Worm (Caenorhabditis elegans) whole organism, L4 larva: Measurements from ENCODE around the gene grl-13.

Experiments used
- F26F4.8 ChIP-seq: fragments of 200-800 bp; sonication (Bioruptor generic); conservative IDR thresholded peaks from 2 replicates; pipeline ENCODE4 v1.3.6; 2022; ENCODE audit warnings: missing genetic modification characterization, missing compliant biosample characterization
- T26A8.4 ChIP-seq: fragments of 200-800 bp; sonication (Bioruptor generic); IDR thresholded peaks from 2 replicates; pipeline ENCODE4 v1.3.6; 2022; ENCODE audit warnings: missing genetic modification characterization, missing compliant biosample characterization
- ZK337.2 ChIP-seq: fragments of 200-800 bp; sonication (Bioruptor generic); IDR thresholded peaks from 2 replicates; pipeline ENCODE4 v1.3.6; 2022; ENCODE audit warnings: missing genetic modification reagents, missing genetic modification characterization, missing compliant biosample characterization
- aha-1 ChIP-seq: fragments of 150-350 bp; peaks from one replicate; lab custom pipeline; 2014; ENCODE audit warnings: missing biosample characterization, missing genetic modification characterization
- ceh-32 ChIP-seq: sonication (generic microtip); optimal IDR thresholded peaks from 2 replicates; lab custom pipeline; 2016; ENCODE audit warnings: mild to moderate bottlenecking, missing genetic modification characterization, missing compliant biosample characterization; ENCODE audit not compliant: poor library complexity
- ceh-44 ChIP-seq: fragments of 200-800 bp; sonication (Bioruptor generic); IDR thresholded peaks from 2 replicates; pipeline ENCODE4 v1.3.6; 2022; ENCODE audit warnings: missing genetic modification reagents, missing genetic modification characterization, missing compliant biosample characterization
- ces-1 ChIP-seq: fragments of 150-350 bp; sonication (generic microtip); optimal IDR thresholded peaks from 4 replicates; lab custom pipeline; 2014; ENCODE audit warnings: missing biosample characterization, missing genetic modification reagents, missing genetic modification characterization
- daf-8 ChIP-seq: fragments of 200-800 bp; sonication (Bioruptor generic); IDR thresholded peaks from 2 replicates; pipeline ENCODE4 v1.3.6; 2022; ENCODE audit warnings: missing genetic modification characterization, missing compliant biosample characterization
- dmd-6 ChIP-seq: fragments of 200-800 bp; sonication (Bioruptor generic); IDR thresholded peaks from 2 replicates; pipeline ENCODE4 v1.3.6; 2022; ENCODE audit warnings: missing genetic modification reagents, missing genetic modification characterization, missing compliant biosample characterization
- dmd-9 ChIP-seq: fragments of 200-800 bp; sonication (Bioruptor generic); IDR thresholded peaks from 2 replicates; pipeline ENCODE4 v1.3.6; 2022; ENCODE audit warnings: missing genetic modification reagents, missing genetic modification characterization, missing compliant biosample characterization
- duxl-1 ChIP-seq: sonication (generic microtip); optimal IDR thresholded peaks from 2 replicates; lab custom pipeline; 2016; ENCODE audit warnings: mild to moderate bottlenecking, missing genetic modification characterization, moderate library complexity, missing compliant biosample characterization; ENCODE audit not compliant: poor library complexity
- hlh-11 ChIP-seq: fragments of 200-800 bp; sonication (Bioruptor generic); optimal IDR thresholded peaks from 2 replicates; lab custom pipeline; 2018; ENCODE audit warnings: mild to moderate bottlenecking, missing genetic modification characterization, missing compliant biosample characterization
- hlh-30 ChIP-seq: sonication (generic microtip); optimal IDR thresholded peaks from 2 replicates; lab custom pipeline; 2017; ENCODE audit warnings: antibody characterized with exemption, mild to moderate bottlenecking, missing genetic modification characterization, missing compliant biosample characterization; ENCODE audit not compliant: insufficient read depth
- hmg-1.1 ChIP-seq: fragments of 200-800 bp; sonication (Bioruptor generic); IDR thresholded peaks from 2 replicates; pipeline ENCODE4 v1.3.6; 2022; ENCODE audit warnings: missing genetic modification reagents, missing genetic modification characterization, missing compliant biosample characterization
- lin-15B ChIP-seq: fragments of 150-350 bp; sonication (generic microtip); optimal IDR thresholded peaks from 3 replicates; lab custom pipeline; 2014; ENCODE audit warnings: missing biosample characterization, missing genetic modification characterization
- lin-29 ChIP-seq: fragments of 200-800 bp; sonication (Bioruptor generic); IDR thresholded peaks from 2 replicates; pipeline ENCODE4 v1.3.6; 2022; ENCODE audit warnings: missing genetic modification reagents, missing genetic modification characterization, missing compliant biosample characterization
- lsy-2 ChIP-seq, 2 experiments: fragments of 150-350 bp in 1 of 2; sonication (generic microtip) in 1 of 2; optimal IDR thresholded peaks; 2 replicates each; lab custom pipeline; 2014 to 2017; ENCODE audit warnings: missing biosample characterization in 2 of 2, missing genetic modification characterization in 2 of 2
- madf-9 ChIP-seq: fragments of 200-800 bp; sonication (Bioruptor generic); conservative IDR thresholded peaks from 2 replicates; pipeline ENCODE4 v1.3.6; 2022; ENCODE audit warnings: missing genetic modification reagents, missing genetic modification characterization, missing compliant biosample characterization
- mdl-1 ChIP-seq, 2 experiments: fragments of 150-350 bp in 1 of 2; sonication (generic microtip) in 1 of 2; optimal IDR thresholded peaks; 2 replicates each; lab custom pipeline; 2014 to 2017; ENCODE audit warnings: missing biosample characterization in 2 of 2, missing genetic modification characterization in 2 of 2
- mxl-3 ChIP-seq: fragments of 200-800 bp; sonication (Bioruptor generic); optimal IDR thresholded peaks from 2 replicates; lab custom pipeline; 2018; ENCODE audit warnings: mild to moderate bottlenecking, missing genetic modification characterization, missing compliant biosample characterization
- nhr-237 ChIP-seq: sonication (generic microtip); optimal IDR thresholded peaks from 2 replicates; lab custom pipeline; 2017; ENCODE audit warnings: missing biosample characterization, missing genetic modification characterization
- nhr-25 ChIP-seq: sonication (generic microtip); optimal IDR thresholded peaks from 2 replicates; lab custom pipeline; 2017; ENCODE audit warnings: missing genetic modification characterization, mild to moderate bottlenecking, missing compliant biosample characterization, antibody characterized with exemption, moderate library complexity, borderline replicate concordance; ENCODE audit not compliant: insufficient read depth
- nhr-28 ChIP-seq: fragments of 150-350 bp; optimal IDR thresholded peaks from 2 replicates; lab custom pipeline; 2014; ENCODE audit warnings: missing biosample characterization, missing genetic modification characterization
- nhr-42 ChIP-seq: fragments of 200-800 bp; sonication (Bioruptor generic); IDR thresholded peaks from 2 replicates; pipeline ENCODE4 v1.3.6; 2022; ENCODE audit warnings: missing genetic modification characterization, missing compliant biosample characterization
- nhr-6 ChIP-seq: fragments of 150-350 bp; optimal IDR thresholded peaks from 2 replicates; lab custom pipeline; 2014; ENCODE audit warnings: missing biosample characterization, missing genetic modification characterization
- nhr-76 ChIP-seq: fragments of 150-350 bp; optimal IDR thresholded peaks from 2 replicates; lab custom pipeline; 2014; ENCODE audit warnings: missing biosample characterization, missing genetic modification characterization
- pqm-1 ChIP-seq: sonication (generic microtip); optimal IDR thresholded peaks from 2 replicates; lab custom pipeline; 2017; ENCODE audit warnings: missing biosample characterization, missing genetic modification characterization
- rbr-2 ChIP-seq: sonication (generic microtip); optimal IDR thresholded peaks from 2 replicates; lab custom pipeline; 2016; ENCODE audit warnings: missing genotype, missing genetic modification characterization, missing compliant biosample characterization
- set-16 ChIP-seq: fragments of 200-800 bp; sonication (Bioruptor generic); IDR thresholded peaks from 2 replicates; pipeline ENCODE4 v1.3.6; 2022; ENCODE audit warnings: missing genetic modification reagents, missing genetic modification characterization, missing compliant biosample characterization
- snpc-4 ChIP-seq: fragments of 150-350 bp; optimal IDR thresholded peaks from 2 replicates; lab custom pipeline; 2014; ENCODE audit warnings: missing biosample characterization, missing genetic modification characterization
- spr-1 ChIP-seq: sonication (generic microtip); optimal IDR thresholded peaks from 2 replicates; lab custom pipeline; 2016; ENCODE audit warnings: mild to moderate bottlenecking, missing genetic modification characterization, missing compliant biosample characterization
- unc-62 ChIP-seq, 3 experiments: fragments of 150-350 bp in 1 of 3; sonication (generic microtip); optimal IDR thresholded peaks in 2 of 3; peaks in 1 of 3; 1 replicate in 1 of 3; 2 replicates in 2 of 3; lab custom pipeline; 2014 to 2017; ENCODE audit warnings: missing biosample characterization in 3 of 3, missing genetic modification characterization in 3 of 3, missing genetic modification reagents in 3 of 3, missing genotype in 1 of 3

grl-13 gene

DNA sequence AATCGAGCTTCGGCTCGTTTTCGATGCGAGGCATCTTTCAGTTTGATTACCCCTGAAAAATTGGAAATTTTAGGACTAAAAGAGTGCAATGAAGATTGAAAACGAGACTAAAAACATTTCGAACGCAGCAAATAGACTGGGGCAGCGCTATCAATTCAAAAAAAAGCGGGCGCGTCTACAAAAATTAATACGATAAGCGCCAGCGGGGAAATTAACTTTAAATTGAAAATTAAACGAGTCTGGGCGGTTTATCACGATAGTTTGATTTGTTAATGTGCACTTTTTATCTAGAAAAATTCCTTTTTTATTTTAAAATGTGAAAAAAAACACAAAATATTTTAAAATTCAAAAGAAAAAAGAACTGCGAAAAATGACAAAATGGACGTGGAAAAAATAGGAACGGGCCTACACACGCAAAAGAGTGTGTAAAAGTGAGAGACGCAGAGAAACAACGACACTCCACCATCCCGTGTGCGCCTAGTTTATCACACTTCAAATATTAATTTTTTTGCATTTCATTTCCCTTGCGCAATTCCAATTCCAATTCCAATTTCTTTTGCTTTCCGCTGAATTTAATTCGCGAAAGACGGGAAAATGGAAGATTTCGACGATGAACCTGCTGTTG, 7.0 kb upstream of the grl-13 start, which contains the start of the genes gmpr-1 and fipp-1 (continued):
- TF ChIP-seq lin-29 (GFP tag; lab: Robert Waterston, UW) (no peak), hlh-30 (tag; lab: Kevin White, UChicago) (peak; percentile 42), nhr-25 (tag; lab: Kevin White, UChicago) (peak; percentile 5), duxl-1 (tag; lab: Kevin White, UChicago) (no peak), lsy-2 (tag; optimal IDR thresholded peaks at IDR 0.05; lab: Kevin White, UChicago) (peak in 1 of 2 experiments; percentile 73), pqm-1 (tag; lab: Kevin White, UChicago) (peak; percentile 67), dmd-9 (GFP tag; lab: Robert Waterston, UW) (no peak)

DNA sequence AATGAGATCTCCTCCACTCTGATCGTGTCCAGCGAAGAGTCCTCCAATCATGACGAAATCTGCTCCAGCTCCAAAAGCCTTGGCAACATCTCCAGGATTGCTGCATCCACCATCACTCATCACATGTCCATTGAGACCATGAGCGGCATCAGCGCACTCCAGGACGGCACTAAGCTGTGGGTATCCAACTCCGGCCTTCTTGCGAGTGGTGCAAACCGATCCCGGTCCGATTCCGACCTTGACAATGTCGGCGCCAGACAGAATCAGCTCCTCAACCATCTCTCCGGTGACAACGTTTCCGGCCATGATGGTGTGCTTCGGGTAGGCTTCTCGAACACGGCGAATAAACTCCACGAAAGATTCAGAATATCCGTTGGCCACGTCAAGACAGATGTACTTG, 6.1 kb upstream of the grl-13 start:
- peak; percentile 55; the same call in 1 of the 2 replicates for TF ChIP-seq set-16 (GFP tag; lab: Robert Waterston, UW)
- no peak for TF ChIP-seq daf-8 (GFP tag; lab: Robert Waterston, UW)

- no peak for TF ChIP-seq ZK337.2
Observed at ce11 chrV:4366440-4366839, 2.0 kb upstream of the grl-13 start, which contains the start of gene F32D1.11. F32D1.11 (minus strand) TSS chrV:4366540.

ce11 chrV:4361505-4361904, 2.9 kb downstream of the grl-13 start, which contains the start of gene F32D1.3:
F32D1.3 (minus strand) TSS chrV:4361569.
- TF ChIP-seq hmg-1.1 (no peak), mdl-1 (tag; optimal IDR thresholded peaks at IDR 0.05; lab: Kevin White, UChicago) (peak in 1 of 2 experiments; percentile 14), nhr-76 (tag; lab: Kevin White, UChicago) (no peak), spr-1 (no peak), F26F4.8 (GFP tag; lab: Robert Waterston, UW) (no peak), unc-62 (GFP tag; optimal IDR thresholded peaks at IDR 0.05 in 1 of 2; lab: Kevin White, UChicago) (peak in 1 of 2 experiments; percentile 83), unc-62 (tag; optimal IDR thresholded peaks at IDR 0.05; lab: Kevin White, UChicago) (no peak), nhr-28 (tag; lab: Kevin White, UChicago) (peak; percentile 1)

DNA sequence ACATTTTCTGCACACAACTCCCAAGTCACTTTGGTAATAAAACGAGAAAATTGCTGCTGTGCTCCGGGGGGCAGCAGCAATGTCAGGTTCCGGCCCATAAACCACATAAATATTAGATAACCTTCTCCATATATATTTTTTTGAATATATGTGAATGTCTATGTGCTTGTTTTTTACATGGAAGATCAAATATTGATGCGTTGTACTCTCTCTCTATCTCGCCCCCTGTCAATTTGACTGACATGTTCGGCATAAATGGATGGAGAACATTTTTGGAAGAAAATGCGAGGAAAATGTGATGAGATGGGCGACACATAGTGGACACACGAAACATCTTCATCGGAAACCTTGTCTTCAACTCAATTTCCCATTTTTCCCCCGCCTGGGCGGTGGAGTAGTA, 4.4 kb downstream of the grl-13 start:
- TF ChIP-seq dmd-6 (GFP tag; lab: Robert Waterston, UW): peak; percentile 20; the same call in 1 of the 2 replicates
- peak in 1 of 2 experiments; percentile 88 for TF ChIP-seq unc-62 (GFP tag; optimal IDR thresholded peaks at IDR 0.05 in 1 of 2; lab: Kevin White, UChicago)
- TF ChIP-seq unc-62 (tag; optimal IDR thresholded peaks at IDR 0.05; lab: Kevin White, UChicago): no peak
- no peak for TF ChIP-seq madf-9 (GFP tag; lab: Robert Waterston, UW)

DNA sequence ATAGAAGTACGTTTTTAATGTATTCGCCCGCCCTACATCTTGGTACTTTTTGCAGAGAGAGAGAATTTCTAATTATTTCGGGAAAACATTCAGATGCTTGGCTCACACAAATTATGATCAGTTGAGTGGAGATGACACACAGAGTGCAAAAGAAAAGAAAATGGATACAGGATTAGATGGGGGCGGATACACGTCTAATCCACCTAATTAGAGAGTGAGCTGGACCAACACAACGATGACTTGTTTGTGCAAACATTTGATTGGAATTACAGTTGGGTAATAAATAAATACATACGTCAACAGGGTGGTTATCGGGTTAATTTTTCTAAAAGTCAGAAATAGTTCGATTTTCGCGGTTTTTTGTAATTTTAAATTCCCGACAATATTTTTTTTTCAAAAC, 5.3 kb downstream of the grl-13 start:
- TF ChIP-seq rbr-2 (no peak), unc-62 (GFP tag; optimal IDR thresholded peaks at IDR 0.05 in 1 of 2; lab: Kevin White, UChicago) (peak in 1 of 2 experiments; percentile 5), unc-62 (tag; optimal IDR thresholded peaks at IDR 0.05; lab: Kevin White, UChicago) (no peak)

DNA sequence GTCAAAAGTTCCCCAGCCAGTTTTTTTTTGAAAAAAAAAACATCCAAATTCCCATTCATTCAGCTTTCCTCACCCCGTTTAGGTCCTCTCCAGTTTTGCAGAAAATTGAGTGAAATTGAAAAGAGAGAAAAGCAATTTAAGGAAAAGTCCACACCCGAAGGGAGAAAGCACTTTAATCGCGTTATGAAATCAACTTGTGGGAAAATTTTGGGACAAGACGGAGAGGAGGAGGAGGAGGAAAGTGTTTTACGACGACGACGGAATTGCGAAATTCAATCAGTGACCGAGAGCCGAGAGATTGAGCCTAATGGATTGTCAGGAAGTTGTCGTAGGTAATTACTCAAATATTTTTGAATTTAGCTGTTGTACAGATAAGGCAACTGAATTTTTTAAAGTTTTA, 7.0 kb downstream of the grl-13 start:
- TF ChIP-seq duxl-1 (tag; lab: Kevin White, UChicago) (no peak), ces-1 (GFP tag; lab: Kevin White, UChicago) (peak; percentile 56), aha-1 (no peak), hlh-11 (no peak), nhr-42 (GFP tag; lab: Robert Waterston, UW) (no peak), T26A8.4 (GFP tag; lab: Robert Waterston, UW) (no peak), snpc-4 (no peak), mxl-3 (GFP tag; lab: Kevin White, UChicago) (no peak), ceh-32 (tag; lab: Kevin White, UChicago) (no peak), lin-15B (tag; lab: Kevin White, UChicago) (no peak), nhr-76 (tag; lab: Kevin White, UChicago) (no peak), mdl-1 (tag; optimal IDR thresholded peaks at IDR 0.05; lab: Kevin White, UChicago) (no peak), nhr-237 (tag; lab: Kevin White, UChicago) (no peak), daf-8 (GFP tag; lab: Robert Waterston, UW) (no peak), lsy-2 (tag; optimal IDR thresholded peaks at IDR 0.05; lab: Kevin White, UChicago) (peak in 1 of 2 experiments; percentile 39), nhr-6 (no peak), ceh-44 (no peak)
